Worm (Caenorhabditis elegans) whole organism, young adult: Measurements from ENCODE around the gene nhr-228.

Source experiments
- B0336.3 ChIP-seq: fragments of 200-800 bp; sonication (Bioruptor generic); IDR thresholded peaks from 2 replicates; pipeline ENCODE4 v1.3.6; 2022; ENCODE audit warnings: missing genetic modification characterization, missing compliant biosample characterization
- F10E7.11 ChIP-seq: sonication (generic microtip); optimal IDR thresholded peaks from 2 replicates; lab custom pipeline; 2017; ENCODE audit warnings: mild to moderate bottlenecking, missing genetic modification characterization, moderate library complexity, missing compliant biosample characterization
- F49E8.2 ChIP-seq: sonication (generic microtip); optimal IDR thresholded peaks from 3 replicates; lab custom pipeline; 2017; ENCODE audit warnings: missing genetic modification characterization, mild to moderate bottlenecking, missing compliant biosample characterization, antibody characterized with exemption, moderate library complexity; ENCODE audit not compliant: insufficient read depth
- F52B5.7 ChIP-seq: sonication (generic microtip); optimal IDR thresholded peaks from 2 replicates; lab custom pipeline; 2016; ENCODE audit warnings: mild to moderate bottlenecking, missing genetic modification characterization, missing compliant biosample characterization
- T26A5.8 ChIP-seq: sonication (generic microtip); optimal IDR thresholded peaks from 2 replicates; lab custom pipeline; 2016; ENCODE audit warnings: missing genetic modification characterization, missing compliant biosample characterization
- ama-1 ChIP-seq, 3 experiments: fragments of 150-350 bp in 1 of 3; sonication (generic microtip) in 2 of 3; optimal IDR thresholded peaks; 2 replicates each; lab custom pipeline; 2014 to 2018; ENCODE audit warnings: missing biosample characterization in 2 of 3, missing genetic modification characterization in 2 of 3, missing genetic modification reagents in 2 of 3
- ceh-58 ChIP-seq: fragments of 200-800 bp; sonication (Bioruptor generic); IDR thresholded peaks from 2 replicates; pipeline ENCODE4 v1.3.6; 2022; ENCODE audit warnings: missing genetic modification characterization, missing compliant biosample characterization
- gei-17 ChIP-seq: fragments of 200-800 bp; sonication (Bioruptor generic); optimal IDR thresholded peaks from 2 replicates; lab custom pipeline; 2018; ENCODE audit warnings: mild to moderate bottlenecking, missing genetic modification characterization, missing compliant biosample characterization
- him-1 ChIP-seq: sonication (generic microtip); optimal IDR thresholded peaks from 2 replicates; lab custom pipeline; 2016; ENCODE audit warnings: missing genotype, missing genetic modification reagents, missing genetic modification characterization, missing compliant biosample characterization
- nfyb-1 ChIP-seq: fragments of 200-800 bp; sonication (Bioruptor generic); IDR thresholded peaks from 2 replicates; pipeline ENCODE4 v1.3.6; 2022; ENCODE audit warnings: missing genetic modification reagents, missing genetic modification characterization, missing compliant biosample characterization
- somi-1 ChIP-seq: fragments of 200-800 bp; sonication (Bioruptor generic); optimal IDR thresholded peaks from 2 replicates; lab custom pipeline; 2018; ENCODE audit warnings: mild to moderate bottlenecking, missing genetic modification characterization, missing compliant biosample characterization
- unc-62 ChIP-seq: fragments of 150-350 bp; optimal IDR thresholded peaks from 2 replicates; lab custom pipeline; 2014; ENCODE audit warnings: missing biosample characterization, missing genetic modification reagents, missing genetic modification characterization

- TF ChIP-seq ceh-58 (GFP tag; lab: Robert Waterston, UW) (no peak), F49E8.2 (tag; lab: Kevin White, UChicago) (no peak), F10E7.11 (tag; lab: Kevin White, UChicago) (no peak), F52B5.7 (tag; lab: Kevin White, UChicago) (no peak), somi-1 (no peak), T26A5.8 (no peak), unc-62 (GFP tag; lab: Kevin White, UChicago) (no peak), B0336.3 (GFP tag; lab: Robert Waterston, UW) (no peak), gei-17 (GFP tag; lab: Kevin White, UChicago) (no peak), nfyb-1 (GFP tag; lab: Robert Waterston, UW) (no peak), him-1 (no peak), ama-1 (optimal IDR thresholded peaks at IDR 0.05; lab: Kevin White, UChicago) (no peak), ama-1 (GFP tag; optimal IDR thresholded peaks at IDR 0.05; lab: Kevin White, UChicago) (no peak)
Measured at ce11 chrV:2235848-2236247, 45.7 kb upstream of the nhr-228 start, which contains the start of gene cyp-33C4.
